Fruit fly (Drosophila melanogaster): ENCODE data around the gene CG42404.

dm6 chr3R:15291551-15292223 is 41.8 kb downstream of the CG42404 start:
- TF ChIP-seq CG15710 (tag; optimal IDR thresholded peaks at IDR 0.05) (peak; percentile 49), CG14655 (GFP tag; optimal IDR thresholded peaks at IDR 0.05) (no peak)
